Fruit fly (Drosophila melanogaster) whole organism, embryonic: ENCODE data around the gene CG43880.

Experiments used
- Ada2b ChIP-seq: fragments of 200-800 bp; sonication (Bioruptor generic); IDR thresholded peaks from 2 replicates; pipeline ENCODE4 v1.3.6; 2022; ENCODE audit warnings: missing biosample characterization, missing genetic modification characterization
- Antp ChIP-seq: fragments of 200-800 bp; sonication (Bioruptor generic); optimal IDR thresholded peaks from 3 replicates; lab custom pipeline; 2016; ENCODE audit warnings: missing biosample characterization, missing genetic modification characterization
- Atf6 ChIP-seq: fragments of 200-800 bp; sonication (Bioruptor generic); IDR thresholded peaks from 2 replicates; pipeline ENCODE4 v1.3.6; 2022; ENCODE audit warnings: missing biosample characterization, missing genetic modification characterization
- CG10147 ChIP-seq: fragments of 200-800 bp; sonication (Bioruptor generic); optimal IDR thresholded peaks from 2 replicates; lab custom pipeline; 2019; ENCODE audit warnings: missing biosample characterization, mild to moderate bottlenecking, missing genetic modification characterization, moderate library complexity
- CG1024 ChIP-seq: fragments of 200-800 bp; sonication (Bioruptor generic); IDR thresholded peaks from 2 replicates; pipeline ENCODE4 v1.3.6; 2022; ENCODE audit warnings: missing biosample characterization, missing genetic modification characterization
- CG10321 ChIP-seq: fragments of 200-800 bp; sonication (Bioruptor generic); IDR thresholded peaks from 2 replicates; pipeline ENCODE4 v1.3.6; 2022; ENCODE audit warnings: missing biosample characterization, missing genetic modification characterization
- CG10543 ChIP-seq: fragments of 200-800 bp; sonication (Bioruptor generic); optimal IDR thresholded peaks from 3 replicates; lab custom pipeline; 2017; ENCODE audit warnings: missing biosample characterization, mild to moderate bottlenecking, missing genetic modification characterization, moderate library complexity
- CG12236 ChIP-seq: fragments of 200-800 bp; sonication (Bioruptor generic); optimal IDR thresholded peaks from 2 replicates; lab custom pipeline; 2016; ENCODE audit warnings: missing biosample characterization, missing genetic modification characterization
- CG15269 ChIP-seq: fragments of 200-800 bp; sonication (Bioruptor generic); optimal IDR thresholded peaks from 2 replicates; lab custom pipeline; 2018; ENCODE audit warnings: missing biosample characterization, mild to moderate bottlenecking, missing genetic modification characterization, moderate library complexity
- CG15479 ChIP-seq: fragments of 200-800 bp; sonication (Bioruptor generic); optimal IDR thresholded peaks from 3 replicates; lab custom pipeline; 2019; ENCODE audit warnings: missing biosample characterization, mild to moderate bottlenecking, missing genetic modification characterization, moderate library complexity
- CG15601 ChIP-seq: fragments of 200-800 bp; sonication (Bioruptor generic); optimal IDR thresholded peaks from 3 replicates; lab custom pipeline; 2019; ENCODE audit warnings: missing biosample characterization, mild to moderate bottlenecking, missing genetic modification characterization, moderate library complexity
- CG1603 ChIP-seq: fragments of 200-800 bp; sonication (Bioruptor generic); optimal IDR thresholded peaks from 2 replicates; lab custom pipeline; 2019; ENCODE audit warnings: missing biosample characterization, mild to moderate bottlenecking, missing genetic modification characterization, moderate library complexity
- CG17186 ChIP-seq: fragments of 200-800 bp; sonication (Bioruptor generic); optimal IDR thresholded peaks from 3 replicates; lab custom pipeline; 2017; ENCODE audit warnings: missing biosample characterization, missing genetic modification reagents, missing genetic modification characterization
- CG17361 ChIP-seq: fragments of 200-800 bp; sonication (Bioruptor generic); IDR thresholded peaks from 3 replicates; pipeline ENCODE4 v1.3.6; 2022; ENCODE audit warnings: missing biosample characterization, missing genetic modification characterization
- CG17385 ChIP-seq: fragments of 200-800 bp; sonication (Bioruptor generic); optimal IDR thresholded peaks from 3 replicates; lab custom pipeline; 2018; ENCODE audit warnings: missing biosample characterization, mild to moderate bottlenecking, missing genetic modification characterization
- CG17829 ChIP-seq: fragments of 200-800 bp; optimal IDR thresholded peaks from 2 replicates; lab custom pipeline; 2019; ENCODE audit warnings: missing biosample characterization, mild to moderate bottlenecking, missing genetic modification characterization, moderate library complexity
- CG31224 ChIP-seq: fragments of 200-800 bp; sonication (Bioruptor generic); IDR thresholded peaks from 2 replicates; pipeline ENCODE4 v1.3.6; 2022; ENCODE audit warnings: missing biosample characterization, missing genetic modification characterization
- CG34422 ChIP-seq: fragments of 200-800 bp; sonication (Bioruptor generic); IDR thresholded peaks from 3 replicates; pipeline ENCODE4 v1.3.6; 2022; ENCODE audit warnings: missing biosample characterization, missing genetic modification characterization
- CG6854 ChIP-seq: fragments of 200-800 bp; sonication (Bioruptor generic); optimal IDR thresholded peaks from 3 replicates; lab custom pipeline; 2017; ENCODE audit warnings: missing biosample characterization, mild to moderate bottlenecking, missing genetic modification characterization
- CG9817 ChIP-seq: fragments of 200-800 bp; sonication (Bioruptor generic); optimal IDR thresholded peaks from 2 replicates; lab custom pipeline; 2018; ENCODE audit warnings: missing biosample characterization, mild to moderate bottlenecking, missing genetic modification characterization, moderate library complexity
- CTCF ChIP-seq: fragments of 200-800 bp; sonication (Bioruptor generic); optimal IDR thresholded peaks from 2 replicates; lab custom pipeline; 2017; ENCODE audit warnings: missing biosample characterization, mild to moderate bottlenecking, missing genetic modification characterization, moderate library complexity
- CkIIα-i1 ChIP-seq: fragments of 200-800 bp; sonication (Bioruptor generic); IDR thresholded peaks from 2 replicates; pipeline ENCODE4 v1.3.6; 2022; ENCODE audit warnings: missing biosample characterization, missing genetic modification characterization
- D19A ChIP-seq: fragments of 200-800 bp; optimal IDR thresholded peaks from 3 replicates; lab custom pipeline; 2019; ENCODE audit warnings: missing biosample characterization, mild to moderate bottlenecking, missing genetic modification characterization, moderate library complexity
- E2f1 ChIP-seq: fragments of 200-800 bp; sonication (Bioruptor generic); IDR thresholded peaks from 2 replicates; pipeline ENCODE4 v1.3.6; 2022; ENCODE audit warnings: missing biosample characterization, missing genetic modification characterization
- Fer3 ChIP-seq: fragments of 200-800 bp; sonication (Bioruptor generic); optimal IDR thresholded peaks from 2 replicates; lab custom pipeline; 2018; ENCODE audit warnings: missing biosample characterization, mild to moderate bottlenecking, missing genetic modification characterization, moderate library complexity
- Hmx ChIP-seq: fragments of 200-800 bp; sonication (Bioruptor generic); optimal IDR thresholded peaks from 2 replicates; lab custom pipeline; 2016; ENCODE audit warnings: missing biosample characterization, missing genetic modification characterization
- Mrtf ChIP-seq: fragments of 200-800 bp; sonication (Bioruptor generic); IDR thresholded peaks from 3 replicates; pipeline ENCODE4 v1.3.6; 2022; ENCODE audit warnings: missing biosample characterization, missing genetic modification characterization
- NC2β ChIP-seq: fragments of 200-800 bp; sonication (Bioruptor generic); optimal IDR thresholded peaks from 2 replicates; lab custom pipeline; 2016; ENCODE audit warnings: missing biosample characterization, missing genetic modification characterization
- NFAT ChIP-seq: fragments of 200-800 bp; sonication (Bioruptor generic); IDR thresholded peaks from 2 replicates; pipeline ENCODE4 v1.3.6; 2022; ENCODE audit warnings: missing biosample characterization, missing genetic modification characterization
- Nf-YB ChIP-seq: fragments of 200-800 bp; sonication (Bioruptor generic); optimal IDR thresholded peaks from 3 replicates; lab custom pipeline; 2019; ENCODE audit warnings: missing biosample characterization, mild to moderate bottlenecking, missing genetic modification characterization, moderate library complexity
- NfI ChIP-seq: fragments of 200-800 bp; sonication (Bioruptor generic); optimal IDR thresholded peaks from 3 replicates; lab custom pipeline; 2018; ENCODE audit warnings: missing biosample characterization, mild to moderate bottlenecking, missing genetic modification characterization, moderate library complexity
- Sox100B ChIP-seq: fragments of 200-800 bp; sonication (Bioruptor generic); optimal IDR thresholded peaks from 3 replicates; lab custom pipeline; 2018; ENCODE audit warnings: missing biosample characterization, mild to moderate bottlenecking, missing genetic modification characterization
- Vsx1 ChIP-seq: fragments of 200-800 bp; sonication (Bioruptor generic); optimal IDR thresholded peaks from 2 replicates; lab custom pipeline; 2017; ENCODE audit warnings: missing biosample characterization, mild to moderate bottlenecking, missing genetic modification characterization, missing genetic modification reagents
- Xrp1 ChIP-seq: fragments of 200-800 bp; sonication (Bioruptor generic); IDR thresholded peaks from 2 replicates; pipeline ENCODE4 v1.3.6; 2022; ENCODE audit warnings: missing biosample characterization, missing genetic modification characterization
- bsh ChIP-seq, 2 experiments: fragments of 200-800 bp; sonication (Bioruptor generic); optimal IDR thresholded peaks; 2 replicates each; lab custom pipeline; 2017 to 2018; ENCODE audit warnings: mild to moderate bottlenecking in 2 of 2, missing biosample characterization in 2 of 2, missing genetic modification characterization in 2 of 2, moderate library complexity in 1 of 2
- cad ChIP-seq: fragments of >200 bp; optimal IDR thresholded peaks from 2 replicates; lab custom pipeline; 2017; ENCODE audit warnings: missing biosample characterization, missing genetic modification characterization
- croc ChIP-seq: fragments of 200-800 bp; sonication (Bioruptor generic); conservative IDR thresholded peaks from 3 replicates; pipeline ENCODE4 v1.3.6; 2022; ENCODE audit warnings: missing biosample characterization, missing genetic modification characterization
- dmrt11E ChIP-seq: fragments of 200-800 bp; sonication (Bioruptor generic); optimal IDR thresholded peaks from 3 replicates; lab custom pipeline; 2018; ENCODE audit warnings: missing biosample characterization, mild to moderate bottlenecking, missing genetic modification characterization, moderate library complexity
- exex ChIP-seq: fragments of 200-800 bp; sonication (Bioruptor generic); optimal IDR thresholded peaks from 4 replicates; lab custom pipeline; 2018; ENCODE audit warnings: missing biosample characterization, mild to moderate bottlenecking, missing genetic modification characterization, moderate library complexity
- fd64A ChIP-seq: fragments of 200-800 bp; sonication (Bioruptor generic); optimal IDR thresholded peaks from 3 replicates; lab custom pipeline; 2018; ENCODE audit warnings: missing biosample characterization, mild to moderate bottlenecking, missing genetic modification characterization
- gt ChIP-seq: fragments of 200-800 bp; sonication (Bioruptor generic); IDR thresholded peaks from 2 replicates; pipeline ENCODE4 v1.3.6; 2022; ENCODE audit warnings: missing biosample characterization, missing genetic modification characterization
- ham ChIP-seq: fragments of 200-800 bp; sonication (Bioruptor generic); IDR thresholded peaks from 2 replicates; pipeline ENCODE4 v1.3.6; 2022; ENCODE audit warnings: missing biosample characterization, missing genetic modification characterization
- insv ChIP-seq, 2 experiments: fragments of 200-800 bp; sonication (Bioruptor generic); optimal IDR thresholded peaks; 3 replicates each; lab custom pipeline; 2016 to 2018; ENCODE audit warnings: missing biosample characterization in 2 of 2, missing genetic modification characterization in 2 of 2
- kni ChIP-seq: fragments of 200-800 bp; sonication (Bioruptor generic); optimal IDR thresholded peaks from 3 replicates; lab custom pipeline; 2017; ENCODE audit warnings: mild to moderate bottlenecking, missing biosample characterization, missing genetic modification reagents, missing genetic modification characterization
- knrl ChIP-seq: fragments of 200-800 bp; sonication (Bioruptor generic); IDR thresholded peaks from 3 replicates; pipeline ENCODE4 v1.3.6; 2022; ENCODE audit warnings: missing biosample characterization, missing genetic modification characterization; ENCODE audit not compliant: partially characterized antibody
- odd ChIP-seq: fragments of 200-800 bp; sonication (Bioruptor generic); optimal IDR thresholded peaks from 2 replicates; lab custom pipeline; 2017; ENCODE audit warnings: missing biosample characterization, mild to moderate bottlenecking, missing genetic modification characterization
- psq ChIP-seq: fragments of 200-800 bp; sonication (Bioruptor generic); optimal IDR thresholded peaks from 2 replicates; lab custom pipeline; 2017; ENCODE audit warnings: missing biosample characterization, missing genetic modification characterization
- so ChIP-seq: fragments of 200-800 bp; sonication (Bioruptor generic); IDR thresholded peaks from 3 replicates; pipeline ENCODE4 v1.3.6; 2022; ENCODE audit warnings: missing biosample characterization, missing genetic modification characterization
- usp ChIP-seq: fragments of >200 bp; optimal IDR thresholded peaks from 2 replicates; lab custom pipeline; 2017; ENCODE audit warnings: missing biosample characterization, missing genetic modification characterization
- wek ChIP-seq: fragments of 200-800 bp; sonication (Bioruptor generic); optimal IDR thresholded peaks from 3 replicates; lab custom pipeline; 2018; ENCODE audit warnings: missing biosample characterization, mild to moderate bottlenecking, missing genetic modification characterization, moderate library complexity

CG43880 gene

DNA sequence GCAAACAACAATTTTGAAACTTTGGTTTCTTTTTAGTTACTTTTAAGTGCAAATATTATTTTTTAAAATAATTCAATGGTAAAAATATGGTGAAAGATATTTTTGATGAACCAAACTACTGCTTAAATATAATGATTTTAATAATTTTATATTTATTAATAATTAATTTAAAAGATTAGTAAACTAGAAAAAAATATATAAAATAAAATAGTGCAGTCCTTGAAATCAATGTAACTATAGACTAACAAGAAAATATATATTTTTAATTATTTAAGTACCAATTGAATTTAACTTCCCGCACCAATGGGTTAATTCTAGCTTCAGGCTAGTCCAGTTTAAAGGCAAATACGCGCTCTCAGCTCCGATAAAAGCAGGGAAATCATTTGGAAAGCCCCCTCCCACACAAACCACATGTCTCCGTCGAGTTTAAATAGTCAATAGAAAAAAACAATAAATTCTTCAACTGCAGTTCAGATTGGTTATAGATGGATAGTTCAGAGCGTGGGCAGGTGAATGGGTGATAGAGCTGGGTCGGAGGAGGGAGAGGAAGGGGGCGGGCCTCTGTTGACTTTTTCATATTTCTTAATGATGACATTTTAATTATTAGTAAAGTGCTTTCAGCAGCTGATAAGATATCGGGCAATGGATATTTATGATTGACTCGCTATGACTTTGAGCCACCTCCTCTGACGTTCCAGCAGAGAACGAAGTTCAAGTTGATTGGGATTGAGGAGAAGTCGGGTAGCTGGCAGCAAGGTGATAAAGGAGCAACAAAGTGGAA is 16.0 kb upstream of the CG43880 start (continued):
- TF ChIP-seq CG10147 (no peak), kni (GFP tag; lab: Kevin White, UChicago) (peak; percentile 33), CG15479 (no peak), gt (no peak), Atf6 (GFP tag; lab: Robert Waterston, UW) (no peak), Hmx (GFP tag; lab: Kevin White, UChicago) (no peak), bsh (GFP tag; optimal IDR thresholded peaks at IDR 0.05; lab: Kevin White, UChicago) (peak in 1 of 2 experiments; percentile 18), croc (no peak), so (no peak), dmrt11E (tag; lab: Kevin White, UChicago) (peak; percentile 16), CG10321 (GFP tag; lab: Robert Waterston, UW) (no peak), Xrp1 (GFP tag; lab: Robert Waterston, UW) (peak; percentile 40; the same call in 1 of the 2 replicates), usp (no peak), Vsx1 (GFP tag; lab: Kevin White, UChicago) (peak; percentile 74), Sox100B (GFP tag; lab: Kevin White, UChicago) (peak; percentile 54), D19A (peak; percentile 44), CG31224 (no peak), insv (GFP tag; optimal IDR thresholded peaks at IDR 0.05; lab: Kevin White, UChicago) (no peak), CG17361 (GFP tag; lab: Robert Waterston, UW) (peak; percentile 74), NFAT (GFP tag; lab: Robert Waterston, UW) (no peak), CG10543 (GFP tag; lab: Kevin White, UChicago) (no peak), CkIIα-i1 (GFP tag; lab: Robert Waterston, UW) (no peak), Fer3 (no peak), fd64A (peak; percentile 71), CG6854 (GFP tag; lab: Kevin White, UChicago) (no peak), CG1603 (tag; lab: Kevin White, UChicago) (peak; percentile 15), E2f1 (GFP tag; lab: Robert Waterston, UW) (no peak), exex (peak; percentile 100), odd (GFP tag; lab: Kevin White, UChicago) (no peak), CG1024 (GFP tag; lab: Robert Waterston, UW) (no peak), CTCF (GFP tag; lab: Kevin White, UChicago) (no peak), ham (GFP tag; lab: Robert Waterston, UW) (no peak), Mrtf (GFP tag; lab: Robert Waterston, UW) (no peak), NC2β (no peak), cad (peak; percentile 9), wek (peak; percentile 25), Ada2b (GFP tag; lab: Robert Waterston, UW) (no peak), CG15601 (tag; lab: Kevin White, UChicago) (peak; percentile 47), psq (GFP tag; lab: Kevin White, UChicago) (no peak), Antp (GFP tag; lab: Kevin White, UChicago) (no peak), knrl (GFP tag; lab: Robert Waterston, UW) (no peak), CG15269 (tag; lab: Kevin White, UChicago) (peak; percentile 6), CG9817 (tag; lab: Kevin White, UChicago) (no peak), CG17829 (tag; lab: Kevin White, UChicago) (peak; percentile 57), CG17186 (GFP tag; lab: Kevin White, UChicago) (no peak), CG34422 (GFP tag; lab: Robert Waterston, UW) (no peak), NfI (GFP tag; lab: Kevin White, UChicago) (no peak), Nf-YB (GFP tag; lab: Kevin White, UChicago) (no peak), CG17385 (GFP tag; lab: Kevin White, UChicago) (peak; percentile 21), CG12236 (no peak)
